Worm (Caenorhabditis elegans) whole organism, dauer: ENCODE measurements around the gene mlc-5.

Experiments
- unc-62 ChIP-seq: sonication (generic microtip); optimal IDR thresholded peaks from 2 replicates; lab custom pipeline; 2017; ENCODE audit warnings: missing biosample characterization, missing genetic modification reagents, missing genetic modification characterization

mlc-5 gene

DNA sequence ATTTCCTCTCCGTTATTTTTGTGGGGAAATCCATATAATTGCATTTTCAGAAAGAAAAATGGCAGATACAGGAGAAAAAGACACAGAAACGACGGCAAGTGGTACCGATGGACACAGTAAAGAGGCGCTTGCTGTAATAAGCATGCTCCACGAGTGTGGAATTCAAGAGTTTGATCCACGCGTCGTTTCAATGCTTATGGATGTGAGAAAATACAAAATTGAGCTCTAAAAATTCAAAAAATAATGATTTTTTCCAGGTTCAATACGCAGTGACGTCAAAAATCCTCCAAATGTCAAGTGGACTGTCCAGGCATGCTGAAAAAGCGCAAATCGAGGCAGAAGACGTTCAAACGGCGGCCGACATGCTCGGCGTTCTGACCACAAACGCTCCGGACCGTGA, 1.1 kb downstream of the mlc-5 start, which contains the start of gene taf-9:
Gene taf-9 (plus strand): TSS at position 51 of the 400 bp plus-strand sequence.
- no peak for TF ChIP-seq unc-62 (GFP tag; lab: Kevin White, UChicago)

DNA sequence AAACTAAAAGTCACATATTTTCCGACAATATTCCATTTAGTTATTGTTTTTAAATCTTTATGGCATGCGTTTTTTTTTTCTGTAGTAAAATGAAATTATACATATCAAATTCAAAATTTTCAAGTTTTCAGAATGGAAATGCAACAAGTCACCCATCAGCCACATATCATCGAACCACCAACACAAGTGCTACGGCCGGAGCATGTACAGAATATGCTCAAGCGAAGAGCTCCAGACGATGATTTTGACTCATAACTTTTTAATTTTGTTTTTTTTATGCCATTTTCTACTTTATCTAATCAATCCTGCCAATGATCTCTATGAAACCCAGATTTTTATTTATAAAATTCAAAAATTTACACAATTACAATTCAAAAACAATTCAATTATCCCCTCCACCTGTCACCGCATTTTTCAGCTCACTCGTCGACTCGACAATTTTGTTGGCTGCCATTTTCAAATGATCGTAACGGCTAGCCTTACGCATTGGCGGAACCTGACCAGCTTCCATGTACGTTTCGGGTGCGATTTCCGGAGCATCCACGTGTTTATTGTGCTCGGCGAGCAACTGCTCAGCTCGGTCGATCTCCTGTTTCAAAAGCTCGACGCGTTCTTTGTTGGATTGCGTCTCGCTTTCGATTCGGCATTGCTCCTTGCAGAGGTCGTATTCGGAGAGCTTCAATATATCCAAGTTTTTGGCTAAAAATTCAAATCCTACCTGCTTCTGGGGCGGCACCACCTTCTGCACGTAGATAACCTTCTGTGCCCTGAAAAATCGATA, 2.7 kb downstream of the mlc-5 start:
- TF ChIP-seq unc-62 (GFP tag; lab: Kevin White, UChicago), result no peak

DNA sequence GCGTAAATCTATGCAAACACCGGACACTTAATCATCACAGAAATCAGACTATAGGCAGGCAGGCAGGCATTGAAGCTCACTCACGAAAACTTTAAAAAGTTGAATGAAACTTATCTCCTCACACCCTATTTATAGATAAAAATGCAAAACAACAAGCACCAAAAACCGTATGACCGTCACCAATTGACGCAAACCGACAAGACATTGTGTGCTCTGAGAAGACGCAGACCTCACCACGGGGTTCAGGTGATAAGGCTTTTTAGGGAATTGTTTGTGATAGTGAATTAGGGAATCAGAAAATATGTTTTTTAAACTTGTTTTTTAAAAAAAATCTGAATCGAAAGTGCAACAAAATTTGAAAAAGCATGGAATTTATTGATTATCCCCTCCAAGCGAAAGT, 3.6 kb downstream of the mlc-5 start, which contains the start of gene T12D8.5:
Gene T12D8.5 (minus strand): TSS at position 95 of the 400 bp plus-strand sequence.
- TF ChIP-seq unc-62 (GFP tag; lab: Kevin White, UChicago), result no peak

DNA sequence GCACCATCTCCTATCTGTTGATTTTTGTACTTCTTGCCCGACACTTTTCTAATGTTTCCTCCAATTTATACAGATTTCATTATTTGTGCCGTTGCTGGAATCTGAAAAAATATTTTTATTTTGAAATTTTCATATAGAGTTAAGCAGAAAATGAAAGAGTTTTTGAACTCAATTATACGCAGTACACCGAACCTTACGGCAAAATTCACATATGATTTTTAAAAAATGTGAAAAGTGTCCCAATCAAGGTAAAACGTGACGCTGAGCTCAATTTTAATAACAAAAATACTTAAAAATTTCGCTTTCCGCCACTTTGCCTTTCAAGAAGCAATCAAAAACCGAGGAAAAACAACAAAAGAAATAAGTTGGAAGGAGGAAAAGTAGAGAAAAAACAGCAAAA, 7.6 kb downstream of the mlc-5 start, which contains the start of gene arrd-17:
Gene arrd-17 (minus strand): TSS at position 101 of the 400 bp plus-strand sequence.
- TF ChIP-seq unc-62 (GFP tag; lab: Kevin White, UChicago), result no peak

DNA sequence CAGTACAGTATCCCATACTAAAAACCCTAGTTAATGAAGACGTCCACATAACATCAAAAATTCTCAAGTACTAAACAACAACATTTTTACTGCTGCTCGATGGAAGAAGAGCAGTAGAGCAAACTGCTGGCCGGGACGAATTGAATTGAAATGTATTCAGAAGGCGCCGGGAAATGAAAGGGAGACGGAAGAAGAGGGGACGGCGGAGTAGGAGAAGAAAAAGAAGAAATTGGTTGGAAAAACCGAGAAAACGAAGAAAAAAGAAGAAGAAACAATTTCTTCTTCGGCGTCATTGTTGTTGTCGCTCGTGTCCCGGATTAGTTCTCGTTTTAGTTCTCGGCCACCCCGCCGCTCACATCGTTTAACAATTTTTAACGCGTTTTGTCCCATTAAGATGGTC, 10.7 kb downstream of the mlc-5 start:
- no peak for TF ChIP-seq unc-62 (GFP tag; lab: Kevin White, UChicago)

DNA sequence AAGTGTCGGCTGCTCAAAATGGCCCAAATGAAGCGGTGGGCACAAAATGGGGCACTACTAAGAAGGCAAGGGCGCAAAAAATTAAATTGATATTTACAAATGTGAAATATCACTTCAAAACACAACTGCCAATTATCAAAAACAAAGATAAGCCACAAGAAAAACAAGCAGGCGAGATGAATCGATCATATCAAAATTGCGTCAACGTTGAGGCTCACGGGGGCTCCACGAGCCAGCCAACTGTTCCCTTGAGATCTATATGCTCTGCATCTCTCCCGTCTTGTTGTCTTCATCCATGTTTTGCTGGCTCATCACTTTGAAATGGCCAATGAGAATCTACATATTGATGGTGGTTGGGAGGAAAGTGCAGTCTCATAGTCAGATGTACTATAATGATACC, 12.1 kb downstream of the mlc-5 start:
- TF ChIP-seq unc-62 (GFP tag; lab: Kevin White, UChicago), result no peak

DNA sequence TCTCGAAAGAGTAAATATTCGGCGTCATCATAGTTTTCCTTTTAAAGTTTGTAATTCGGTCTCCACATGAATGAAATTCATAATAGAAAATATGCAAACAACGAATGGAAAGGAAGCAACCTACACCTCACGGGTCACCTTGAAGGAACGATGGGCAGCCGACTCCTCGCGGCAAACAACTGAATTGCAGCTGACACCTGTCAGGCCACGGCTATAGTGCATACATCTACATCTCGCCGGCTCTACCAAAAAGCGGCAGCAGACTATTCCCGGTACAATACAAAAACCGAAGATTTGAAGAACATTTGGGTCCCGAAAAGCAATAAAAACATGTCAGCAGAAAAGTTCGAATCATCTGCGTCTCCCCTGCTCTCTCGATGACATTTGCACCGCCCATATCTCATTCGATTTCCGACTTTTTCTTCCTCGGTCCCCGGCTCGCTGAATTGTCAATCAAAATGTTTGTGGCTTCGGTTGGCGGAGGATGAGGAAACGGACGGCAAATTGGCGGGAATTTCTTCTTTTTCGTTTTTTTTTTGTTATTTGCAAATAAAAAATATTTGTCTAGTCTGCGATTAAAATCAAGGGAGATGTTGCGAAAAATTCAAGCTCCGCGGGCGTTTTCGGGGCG, 12.7 kb downstream of the mlc-5 start:
- TF ChIP-seq unc-62 (GFP tag; lab: Kevin White, UChicago), result no peak

DNA sequence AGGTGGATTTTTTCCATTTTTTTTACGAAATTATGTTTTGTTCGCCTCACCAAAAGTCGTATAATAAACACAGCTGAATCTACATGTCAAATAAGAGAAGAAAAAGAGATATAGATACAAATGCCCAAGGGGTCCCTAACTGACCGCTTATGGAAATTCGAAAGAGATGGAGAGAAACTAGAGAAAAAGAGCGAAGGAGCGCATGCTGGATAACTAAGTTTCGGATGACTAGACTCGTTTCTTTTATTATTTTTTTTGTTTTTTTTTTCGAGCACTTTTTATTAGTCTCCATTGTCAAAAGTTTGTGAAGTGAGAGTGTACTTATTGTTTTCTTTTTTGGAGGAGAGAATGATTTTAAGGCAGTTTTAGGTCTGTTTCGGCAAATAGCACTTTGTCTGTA, 14.6 kb downstream of the mlc-5 start:
- no peak for TF ChIP-seq unc-62 (GFP tag; lab: Kevin White, UChicago)

DNA sequence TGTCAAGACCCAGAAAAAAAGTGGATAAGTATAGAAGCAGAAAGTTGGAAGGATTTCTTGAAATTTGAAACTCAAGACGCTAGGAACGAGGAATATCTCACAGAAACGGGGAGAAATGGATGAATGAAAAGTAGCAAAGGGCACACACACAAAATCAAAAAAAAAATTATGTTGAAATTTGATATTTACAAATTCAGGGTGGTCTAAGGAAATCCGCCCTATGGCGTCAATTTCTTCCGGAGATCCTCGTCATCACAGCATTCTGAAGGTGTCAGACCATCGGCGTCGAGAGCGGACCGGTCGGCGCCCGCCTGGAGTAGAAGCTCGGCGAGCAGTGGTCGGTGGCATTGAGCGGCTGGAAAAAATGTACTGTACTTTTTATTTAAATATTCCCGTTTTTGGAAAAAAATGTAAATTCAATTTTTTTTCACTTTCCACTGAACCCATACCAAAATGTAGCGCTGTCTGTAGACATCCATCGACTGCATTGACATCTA, 16.9 kb downstream of the mlc-5 start:
- TF ChIP-seq unc-62 (GFP tag; lab: Kevin White, UChicago), result no peak

DNA sequence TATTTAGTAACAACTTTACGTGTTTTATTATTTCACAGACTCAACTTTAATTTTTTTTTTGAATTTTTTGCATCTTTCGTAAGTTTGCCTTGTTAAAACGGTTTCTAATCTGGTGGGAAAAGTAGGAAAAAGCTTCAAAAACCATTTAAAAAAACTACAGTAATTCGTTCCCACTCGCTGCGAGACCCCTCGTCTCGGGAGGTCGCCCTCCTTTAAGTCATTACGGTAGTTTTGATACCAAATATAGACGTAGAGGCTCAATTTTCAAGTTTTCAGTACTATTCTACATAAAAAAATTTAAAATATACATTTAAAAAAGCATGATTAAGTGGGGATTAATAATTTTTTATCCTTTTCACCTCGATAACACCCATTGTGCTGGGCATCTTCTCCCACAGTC, 17.8 kb downstream of the mlc-5 start:
- no peak for TF ChIP-seq unc-62 (GFP tag; lab: Kevin White, UChicago)

DNA sequence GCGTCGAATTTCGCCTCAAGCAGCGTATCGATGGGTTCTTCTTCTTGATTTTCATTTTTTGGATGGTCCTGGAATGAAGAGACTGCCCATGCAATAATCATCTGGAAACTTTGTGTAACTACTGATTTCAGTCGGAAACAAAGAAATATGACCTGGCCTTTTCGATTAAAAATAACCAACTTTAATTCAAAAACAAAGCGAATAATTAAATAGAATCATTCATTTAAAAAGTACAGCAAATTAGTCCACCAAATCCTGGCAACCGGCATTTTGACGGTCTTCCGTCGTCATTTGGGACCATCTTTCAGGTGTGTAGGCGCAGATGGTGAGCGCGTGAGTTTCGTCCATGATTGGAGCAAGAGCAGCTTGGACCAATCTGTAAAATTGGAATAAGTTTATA, 18.5 kb downstream of the mlc-5 start, which contains the start of gene acbp-5:
Gene acbp-5 (minus strand): TSS at position 101 of the 400 bp plus-strand sequence.
- no peak for TF ChIP-seq unc-62 (GFP tag; lab: Kevin White, UChicago)

DNA sequence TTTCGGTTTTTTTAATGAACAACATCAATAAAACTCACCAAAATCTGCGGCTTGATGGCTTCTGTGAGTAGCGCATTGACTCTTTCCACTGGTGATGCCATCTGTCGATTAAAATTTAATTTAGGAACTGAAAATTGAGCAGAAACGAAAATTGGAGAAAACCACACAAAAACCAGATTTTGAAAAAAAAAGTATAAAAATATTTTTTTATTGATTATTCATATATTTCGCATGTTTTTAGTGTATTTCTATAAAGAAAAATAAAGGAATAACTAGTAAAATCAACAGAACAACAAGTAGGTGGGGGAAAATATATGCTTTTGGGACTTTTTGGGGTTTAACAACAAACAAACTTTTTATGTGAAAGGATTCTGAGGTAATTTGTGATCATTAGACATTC, 19.1 kb downstream of the mlc-5 start, which contains the start of gene T12D8.10:
Gene T12D8.10 (minus strand): TSS at position 101 of the 400 bp plus-strand sequence.
- TF ChIP-seq unc-62 (GFP tag; lab: Kevin White, UChicago), result no peak

DNA sequence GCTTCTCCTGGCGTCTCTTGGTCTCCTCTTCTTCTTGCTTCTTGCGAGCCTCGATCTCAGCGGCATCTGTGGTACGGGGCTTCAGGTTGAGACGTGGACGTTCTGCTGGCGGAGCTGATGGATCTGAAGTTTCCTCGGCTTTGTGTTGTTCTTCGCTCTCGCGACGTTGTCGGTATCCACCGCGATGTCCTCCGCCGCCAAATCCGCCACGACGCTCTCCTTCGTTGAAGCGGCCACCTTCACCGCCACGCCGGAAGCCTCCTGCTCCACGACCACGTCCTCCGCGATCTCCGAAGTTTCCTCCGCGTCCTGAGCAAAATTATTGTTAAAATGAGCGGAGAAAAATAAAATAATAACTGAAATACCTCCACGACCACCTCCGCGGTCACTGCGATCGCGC, 19.7 kb downstream of the mlc-5 start:
- no peak for TF ChIP-seq unc-62 (GFP tag; lab: Kevin White, UChicago)

DNA sequence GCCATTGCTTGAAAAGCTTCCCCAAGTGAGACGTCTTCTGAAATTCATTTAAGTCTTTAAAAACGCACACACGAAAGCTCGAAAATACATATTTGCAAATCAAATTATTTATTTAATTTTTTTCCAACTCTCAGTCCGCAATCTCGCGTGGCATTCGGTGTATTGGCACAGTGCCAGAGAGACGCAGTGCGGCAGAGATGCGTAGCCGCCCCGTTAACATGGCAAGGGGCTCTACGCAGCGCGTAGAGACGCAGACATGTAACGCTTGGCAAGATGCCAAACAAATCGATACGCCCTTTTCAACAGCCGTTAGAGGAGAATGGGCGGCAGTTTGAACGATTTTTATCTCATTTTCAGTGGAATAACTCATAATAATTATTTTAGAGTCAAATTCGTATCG, 20.4 kb downstream of the mlc-5 start, which contains the start of the genes drr-2 and set-16:
Gene drr-2 (minus strand): TSS at position 37 of the 400 bp plus-strand sequence.
Gene set-16 (plus strand): TSS at position 383 of the 400 bp plus-strand sequence.
- peak; percentile 42 for TF ChIP-seq unc-62 (GFP tag; lab: Kevin White, UChicago)

DNA sequence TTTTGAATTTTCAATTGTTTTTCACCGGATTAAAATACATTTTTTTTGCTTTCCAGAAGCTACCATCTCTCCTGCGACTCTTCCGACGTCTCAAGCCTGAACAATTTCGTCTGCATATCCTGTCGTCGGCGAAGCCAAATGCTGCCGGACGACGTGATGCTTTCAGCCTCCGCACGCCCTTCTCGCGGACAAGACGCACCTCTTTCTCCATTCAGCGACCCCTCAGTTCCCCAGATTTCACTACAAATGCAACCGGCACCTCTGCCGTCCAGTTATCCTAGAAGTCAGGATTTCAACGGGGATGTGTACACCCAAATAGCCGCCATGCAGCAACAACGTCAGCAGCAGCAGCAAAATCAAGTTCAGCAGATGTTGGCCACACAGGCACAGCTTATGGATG, 21.2 kb downstream of the mlc-5 start:
- no peak for TF ChIP-seq unc-62 (GFP tag; lab: Kevin White, UChicago)

DNA sequence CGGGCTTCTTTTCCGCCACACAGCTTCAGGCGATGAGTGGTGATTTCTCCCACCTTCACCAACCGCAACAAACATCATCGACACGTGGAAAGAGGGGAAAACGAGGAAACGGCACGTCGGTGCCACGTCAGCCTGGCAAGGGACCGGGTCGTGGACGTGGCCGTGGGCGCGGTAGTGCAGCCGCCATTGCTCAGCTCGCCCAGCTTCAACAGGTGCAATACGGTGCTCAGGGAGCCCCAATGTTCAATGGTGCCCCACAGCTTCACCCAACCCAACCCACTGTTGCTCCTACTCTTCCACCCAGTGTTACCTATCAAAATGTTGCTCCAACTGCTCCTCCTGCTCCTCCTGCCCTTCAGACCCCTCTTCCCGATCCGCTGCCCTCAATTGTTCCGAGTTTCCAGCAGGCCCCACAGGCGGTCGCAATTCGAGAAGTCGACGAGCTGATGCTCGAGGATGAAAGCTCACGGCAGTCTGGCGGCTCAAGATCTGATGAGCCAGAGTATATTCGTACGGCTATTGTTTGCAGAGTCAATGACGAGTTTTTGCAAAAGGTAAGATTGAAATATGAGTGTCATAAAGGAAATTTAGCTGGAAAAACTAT, 22.9 kb downstream of the mlc-5 start:
- TF ChIP-seq unc-62 (GFP tag; lab: Kevin White, UChicago), result no peak
